Worm (Caenorhabditis elegans) whole organism, L2 larva: ENCODE measurements around the gene F09F7.5.

ENCODE experiments used
- elt-1 ChIP-seq: fragments of 150-350 bp; optimal IDR thresholded peaks from 2 replicates; lab custom pipeline; 2014; ENCODE audit warnings: missing biosample characterization, missing genetic modification characterization
- lin-11 ChIP-seq: fragments of 150-350 bp; sonication (generic microtip); optimal IDR thresholded peaks from 2 replicates; lab custom pipeline; 2014; ENCODE audit warnings: missing biosample characterization, missing genetic modification characterization, inconsistent platforms, mixed read lengths
- lsy-2 ChIP-seq, 2 experiments: fragments of 150-350 bp in 1 of 2; sonication (generic microtip) in 1 of 2; optimal IDR thresholded peaks; 2 replicates each; lab custom pipeline; 2014 to 2017; ENCODE audit warnings: missing biosample characterization in 2 of 2, missing genetic modification characterization in 2 of 2
- nhr-12 ChIP-seq: fragments of 150-350 bp; optimal IDR thresholded peaks from 2 replicates; lab custom pipeline; 2014; ENCODE audit warnings: missing biosample characterization, missing genetic modification characterization
- nhr-25 ChIP-seq: fragments of 150-350 bp; sonication (generic microtip); optimal IDR thresholded peaks from 3 replicates; lab custom pipeline; 2014; ENCODE audit warnings: missing biosample characterization, missing genetic modification characterization
- skn-1 ChIP-seq: sonication (generic microtip); optimal IDR thresholded peaks from 2 replicates; lab custom pipeline; 2017; ENCODE audit warnings: missing biosample characterization, missing genetic modification characterization
- unc-62 ChIP-seq: fragments of 150-350 bp; optimal IDR thresholded peaks from 2 replicates; lab custom pipeline; 2014; ENCODE audit warnings: missing biosample characterization, missing genetic modification reagents, missing genetic modification characterization
- zag-1 ChIP-seq: fragments of 150-350 bp; optimal IDR thresholded peaks from 2 replicates; lab custom pipeline; 2014; ENCODE audit warnings: missing biosample characterization, missing genetic modification characterization

DNA sequence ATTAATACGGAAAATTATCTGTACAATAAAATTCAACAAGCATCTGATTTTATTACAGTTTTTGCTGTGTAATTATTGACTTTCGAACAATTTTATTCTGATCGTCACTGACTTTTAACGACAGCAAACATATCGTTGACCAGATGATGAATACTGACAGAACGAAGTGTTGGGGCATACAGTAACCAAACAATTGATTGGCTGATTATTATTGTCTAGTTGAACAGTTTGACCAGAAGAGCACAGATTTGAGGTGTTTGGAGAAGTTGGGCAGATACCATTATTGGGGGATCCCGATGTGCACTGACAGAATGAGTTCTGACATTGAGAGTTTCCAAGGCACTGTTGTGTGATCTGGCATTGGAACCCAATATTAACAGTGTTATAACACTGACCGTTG is 39.9 kb upstream of the F09F7.5 start:
- TF ChIP-seq nhr-12 = no peak
- TF ChIP-seq lin-11 = no peak
- no peak for TF ChIP-seq nhr-25 (tag; lab: Kevin White, UChicago)
- TF ChIP-seq lsy-2 (tag; optimal IDR thresholded peaks at IDR 0.05; lab: Kevin White, UChicago) = no peak
- TF ChIP-seq zag-1 = no peak
- no peak for TF ChIP-seq unc-62 (GFP tag; lab: Kevin White, UChicago)
- TF ChIP-seq elt-1 (tag; lab: Kevin White, UChicago) = no peak
- no peak for TF ChIP-seq skn-1 (tag; lab: Kevin White, UChicago)
